Worm (Caenorhabditis elegans): Measurements from ENCODE around the gene W08G11.1.
A peak's percentile ranks its signal among the peaks of the same experiment; 100 is the strongest.

The W08G11.1 gene

DNA sequence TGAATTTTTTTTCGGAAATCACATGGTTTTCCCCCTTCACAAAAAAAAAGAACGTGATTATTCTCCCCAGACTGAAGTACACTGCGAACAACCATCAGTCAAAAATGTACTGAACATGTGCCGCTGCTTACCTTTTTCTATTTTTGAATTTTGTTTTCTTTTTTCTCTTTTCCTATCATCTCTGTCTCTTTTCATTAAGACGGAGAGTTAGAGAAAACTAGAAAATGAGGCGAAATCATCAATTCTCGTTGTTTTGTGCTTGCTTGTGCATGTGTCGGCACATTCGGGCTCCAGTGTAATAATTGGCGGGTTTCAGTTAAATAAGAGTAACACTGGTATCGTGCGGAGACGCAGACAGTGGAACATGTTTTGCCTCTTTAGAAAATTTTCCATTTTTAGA lies 5.4 kb downstream of the W08G11.1 start (continued):
- TF ChIP-seq F44E2.7 (GFP tag; IDR thresholded peaks at IDR 0.05) = no peak
- TF ChIP-seq sdz-12 (GFP tag; optimal IDR thresholded peaks at IDR 0.05) = no peak
- TF ChIP-seq hlh-30 (tag; optimal IDR thresholded peaks at IDR 0.05; ENCODE audit: insufficient read depth) = peak; percentile 86
- TF ChIP-seq tag-97 (GFP tag; IDR thresholded peaks at IDR 0.05) = no peak
- TF ChIP-seq daf-8 (GFP tag; IDR thresholded peaks at IDR 0.05) = no peak
- no peak for TF ChIP-seq set-16 (GFP tag; IDR thresholded peaks at IDR 0.05)
- no peak for TF ChIP-seq pha-4 (GFP tag; IDR thresholded peaks at IDR 0.05)
- TF ChIP-seq pha-4 (tag; optimal IDR thresholded peaks at IDR 0.05) = no peak
- no peak for TF ChIP-seq madf-5 (GFP tag; IDR thresholded peaks at IDR 0.05)
- TF ChIP-seq zip-11 (GFP tag; IDR thresholded peaks at IDR 0.05) = no peak
- no peak for TF ChIP-seq Y75B8A.6 (GFP tag; IDR thresholded peaks at IDR 0.05)
- no peak; the same call in 1 of the 2 replicates for TF ChIP-seq ceh-20 (GFP tag; IDR thresholded peaks at IDR 0.05)
- TF ChIP-seq zfp-2 (tag; optimal IDR thresholded peaks at IDR 0.05) = no peak
- no peak for TF ChIP-seq spr-1 (tag; optimal IDR thresholded peaks at IDR 0.05)
- no peak for TF ChIP-seq ceh-28 (tag; optimal IDR thresholded peaks at IDR 0.05)
- TF ChIP-seq dpl-1 (GFP tag; optimal IDR thresholded peaks at IDR 0.05) = no peak
- TF ChIP-seq dmd-8 (GFP tag; IDR thresholded peaks at IDR 0.05) = no peak
- TF ChIP-seq lin-13 (GFP tag; optimal IDR thresholded peaks at IDR 0.05) = no peak
- no peak for TF ChIP-seq unc-39 (tag; optimal IDR thresholded peaks at IDR 0.05)
- peak in 1 of 2 experiments; percentile 42 for TF ChIP-seq unc-62 (GFP tag; optimal IDR thresholded peaks at IDR 0.05 in 1 of 2)
- no peak for TF ChIP-seq unc-62 (tag; optimal IDR thresholded peaks at IDR 0.05)
- TF ChIP-seq daf-16 (GFP tag; optimal IDR thresholded peaks at IDR 0.05) = peak in 1 of 2 experiments; percentile 90
- TF ChIP-seq daf-16 (tag; optimal IDR thresholded peaks at IDR 0.05) = peak; percentile 85
- TF ChIP-seq tra-1 (GFP tag; IDR thresholded peaks at IDR 0.05) = no peak
- TF ChIP-seq nhr-48 (tag; optimal IDR thresholded peaks at IDR 0.05) = peak; percentile 42
- TF ChIP-seq Y5F2A.4 (GFP tag; optimal IDR thresholded peaks at IDR 0.05) = no peak
- TF ChIP-seq egl-27 (tag; optimal IDR thresholded peaks at IDR 0.05) = no peak
- TF ChIP-seq zfp-3 (GFP tag; conservative IDR thresholded peaks at IDR 0.05) = no peak
- TF ChIP-seq mdt-29 (GFP tag; IDR thresholded peaks at IDR 0.05) = no peak
- TF ChIP-seq lin-39 (tag; optimal IDR thresholded peaks at IDR 0.05) = no peak
- no peak for TF ChIP-seq attf-4 (tag; optimal IDR thresholded peaks at IDR 0.05)
- no peak for TF ChIP-seq R02D3.7 (tag; optimal IDR thresholded peaks at IDR 0.05)
- TF ChIP-seq ztf-7 (tag; optimal IDR thresholded peaks at IDR 0.05) = no peak
- TF ChIP-seq nhr-77 (tag; optimal IDR thresholded peaks at IDR 0.05) = peak; percentile 50
- no peak for TF ChIP-seq aha-1 (tag)
- TF ChIP-seq ceh-32 (tag; optimal IDR thresholded peaks at IDR 0.05; ENCODE audit: poor library complexity) = no peak
- peak in 1 of 2 experiments; percentile 61 for TF ChIP-seq hif-1 (tag; optimal IDR thresholded peaks at IDR 0.05)
- no peak for TF ChIP-seq lin-1 (GFP tag; IDR thresholded peaks at IDR 0.05)
- TF ChIP-seq nhr-25 (tag; optimal IDR thresholded peaks at IDR 0.05; ENCODE audit: borderline replicate concordance, insufficient read depth) = no peak
- TF ChIP-seq ctbp-1 (GFP tag; IDR thresholded peaks at IDR 0.05) = 0 out of 2 replicates have a peak, but pooled peaks have one; percentile 32
- no peak for TF ChIP-seq nhr-41 (GFP tag; IDR thresholded peaks at IDR 0.05)
- no peak for TF ChIP-seq nhr-76 (tag; optimal IDR thresholded peaks at IDR 0.05)
- TF ChIP-seq spr-3 (GFP tag; optimal IDR thresholded peaks at IDR 0.05) = no peak
- 0 out of 2 replicates have a peak, but pooled peaks have one; percentile 11 for TF ChIP-seq hmg-1.1 (GFP tag; IDR thresholded peaks at IDR 0.05)
- no peak for TF ChIP-seq ZK337.2 (GFP tag; IDR thresholded peaks at IDR 0.05)
- TF ChIP-seq nhr-237 (tag; optimal IDR thresholded peaks at IDR 0.05) = no peak
- no peak for TF ChIP-seq egl-43 (GFP tag; IDR thresholded peaks at IDR 0.05)
- TF ChIP-seq ces-1 (GFP tag; optimal IDR thresholded peaks at IDR 0.05) = no peak
- no peak for TF ChIP-seq daf-19 (GFP tag; conservative IDR thresholded peaks at IDR 0.05)
- no peak for TF ChIP-seq F37D6.2 (tag; optimal IDR thresholded peaks at IDR 0.05)
- no peak for TF ChIP-seq lin-15B (tag; optimal IDR thresholded peaks at IDR 0.05)
- TF ChIP-seq ceh-62 (tag; optimal IDR thresholded peaks at IDR 0.05) = no peak
- no peak for TF ChIP-seq Y48G9A.11 (GFP tag; IDR thresholded peaks at IDR 0.05)

All from whole organism, L4 larva.